Worm (Caenorhabditis elegans): ENCODE results near the gene ZK938.12.

ce11 chrII:9797664-9798063 lies 33.5 kb upstream of the ZK938.12 start, which contains the start of gene cyp-13A4:
- no peak for TF ChIP-seq him-1 (tag; optimal IDR thresholded peaks at IDR 0.05)
- no peak for TF ChIP-seq W03F9.2 (tag; optimal IDR thresholded peaks at IDR 0.05)
- no peak for TF ChIP-seq dao-5 (tag; optimal IDR thresholded peaks at IDR 0.05)

All from whole organism, L4/young adult.